Worm (Caenorhabditis elegans): ENCODE results near the gene slc-36.2.

- no peak for TF ChIP-seq aly-2 (tag; optimal IDR thresholded peaks at IDR 0.05)
- TF ChIP-seq snpc-4 (tag; optimal IDR thresholded peaks at IDR 0.05), result no peak
- no peak for TF ChIP-seq ZK546.5 (tag; optimal IDR thresholded peaks at IDR 0.05)
- no peak for TF ChIP-seq tbx-2 (tag; optimal IDR thresholded peaks at IDR 0.05)
- no peak for TF ChIP-seq egl-5 (tag; optimal IDR thresholded peaks at IDR 0.05)
- no peak for TF ChIP-seq fkh-10 (GFP tag; optimal IDR thresholded peaks at IDR 0.05)
- no peak for TF ChIP-seq R02D3.7 (tag; optimal IDR thresholded peaks at IDR 0.05)
These were observed 49.2 kb upstream of the slc-36.2 start, which contains the start of gene W07E6.5 for ce11 chrII:473203-473602.
